Worm (Caenorhabditis elegans): ENCODE results near the gene lipl-5.

DNA sequence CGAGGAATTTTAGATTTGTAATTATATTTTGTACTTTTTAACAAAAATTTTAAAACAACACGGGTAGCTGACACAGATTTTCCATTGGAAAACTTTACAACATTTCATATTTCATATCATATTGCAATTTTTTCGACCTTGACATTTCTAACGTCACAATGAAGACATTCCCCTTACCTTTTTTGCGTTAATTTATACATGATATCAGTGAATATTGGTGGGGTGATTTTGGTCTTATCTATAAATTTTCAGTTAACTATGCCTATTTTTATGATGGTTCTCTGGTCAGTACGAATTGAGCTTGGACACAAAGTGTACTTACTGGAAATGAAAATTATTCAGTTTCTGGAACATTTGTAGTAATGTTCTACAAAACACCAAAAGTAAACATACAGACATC is 1.0 kb upstream of the lipl-5 start:
- TF ChIP-seq hlh-30 (tag; optimal IDR thresholded peaks at IDR 0.05; ENCODE audit: insufficient read depth) = no peak
- no peak for TF ChIP-seq unc-39 (tag; optimal IDR thresholded peaks at IDR 0.05)
- TF ChIP-seq rbr-2 (tag; optimal IDR thresholded peaks at IDR 0.05) = no peak
- TF ChIP-seq sdz-12 (GFP tag; optimal IDR thresholded peaks at IDR 0.05) = no peak
- TF ChIP-seq spr-3 (GFP tag; optimal IDR thresholded peaks at IDR 0.05) = no peak
- no peak for TF ChIP-seq lin-15B (tag; optimal IDR thresholded peaks at IDR 0.05)
- TF ChIP-seq nhr-11 (tag; optimal IDR thresholded peaks at IDR 0.05) = no peak
- TF ChIP-seq hif-1 (tag; optimal IDR thresholded peaks at IDR 0.05) = no peak
- no peak for TF ChIP-seq madf-5 (GFP tag; IDR thresholded peaks at IDR 0.05)
- TF ChIP-seq fos-1 (tag; optimal IDR thresholded peaks at IDR 0.05) = no peak
- no peak for TF ChIP-seq daf-19 (GFP tag; conservative IDR thresholded peaks at IDR 0.05)
- TF ChIP-seq nhr-6 (tag; optimal IDR thresholded peaks at IDR 0.05) = no peak
- TF ChIP-seq ama-1 (optimal IDR thresholded peaks at IDR 0.05) = no peak
